Worm (Caenorhabditis elegans) whole organism, midembryonic: Measurements from ENCODE around the gene fbxa-3.

Experiments
- T22C8.4 ChIP-seq: fragments of 200-800 bp; sonication (Bioruptor generic); IDR thresholded peaks from 2 replicates; pipeline ENCODE4 v1.3.6; 2022; ENCODE audit warnings: missing genetic modification characterization, missing compliant biosample characterization
- cog-1 ChIP-seq: sonication (generic microtip); optimal IDR thresholded peaks from 2 replicates; lab custom pipeline; 2016; ENCODE audit warnings: missing genetic modification characterization, missing compliant biosample characterization
- flt-1 ChIP-seq: fragments of 200-800 bp; sonication (Bioruptor generic); IDR thresholded peaks from 2 replicates; pipeline ENCODE4 v1.3.6; 2022; ENCODE audit warnings: missing genetic modification characterization, missing compliant biosample characterization
- klf-2 ChIP-seq: fragments of 200-800 bp; sonication (Bioruptor generic); conservative IDR thresholded peaks from 2 replicates; pipeline ENCODE4 v1.3.6; 2022; ENCODE audit warnings: missing genetic modification reagents, missing genetic modification characterization, missing compliant biosample characterization
- med-1 ChIP-seq: sonication (generic microtip); optimal IDR thresholded peaks from 2 replicates; lab custom pipeline; 2017; ENCODE audit warnings: missing genetic modification characterization, mild to moderate bottlenecking, missing compliant biosample characterization, antibody characterized with exemption, missing genetic modification reagents; ENCODE audit not compliant: insufficient read depth
- tab-1 ChIP-seq: fragments of 200-800 bp; sonication (Bioruptor generic); IDR thresholded peaks from 2 replicates; pipeline ENCODE4 v1.3.6; 2022; ENCODE audit warnings: missing genetic modification characterization, missing compliant biosample characterization
- ztf-23 ChIP-seq: fragments of 200-800 bp; sonication (Bioruptor generic); IDR thresholded peaks from 2 replicates; pipeline ENCODE4 v1.3.6; 2022; ENCODE audit warnings: missing genetic modification reagents, missing genetic modification characterization, missing compliant biosample characterization
- ztf-29 ChIP-seq: fragments of 200-800 bp; sonication (Bioruptor generic); IDR thresholded peaks from 2 replicates; pipeline ENCODE4 v1.3.6; 2022; ENCODE audit warnings: missing genetic modification reagents, missing genetic modification characterization, missing compliant biosample characterization

DNA sequence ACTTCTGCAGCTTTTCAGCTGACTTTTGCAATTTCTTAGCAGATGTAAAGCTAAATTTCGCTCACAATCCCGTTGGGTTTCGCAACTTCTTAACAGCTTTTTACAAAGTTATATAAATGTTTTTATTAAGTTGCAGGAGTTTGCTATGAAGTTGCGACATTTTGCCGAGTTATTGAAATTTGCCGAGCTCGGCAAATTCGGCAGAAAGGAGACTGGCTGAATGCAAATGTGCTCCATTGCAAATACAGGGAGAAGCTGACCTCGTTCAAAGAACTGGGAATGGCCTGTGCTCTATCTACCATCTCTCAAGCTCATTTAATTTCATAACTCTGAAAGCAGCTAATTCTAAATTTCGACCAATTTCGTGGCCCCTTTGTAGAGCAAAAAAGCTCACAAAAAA is 35.9 kb downstream of the fbxa-3 start, which contains the start of gene C08F1.11:
- TF ChIP-seq med-1 (GFP tag; lab: Kevin White, UChicago) (no peak), ztf-29 (GFP tag; lab: Robert Waterston, UW) (no peak), klf-2 (no peak), flt-1 (GFP tag; lab: Robert Waterston, UW) (no peak), cog-1 (tag; lab: Kevin White, UChicago) (no peak), ztf-23 (GFP tag; lab: Robert Waterston, UW) (no peak), T22C8.4 (no peak), tab-1 (GFP tag; lab: Robert Waterston, UW) (no peak)
